Worm (Caenorhabditis elegans) whole organism, L1 larva: ENCODE data around the gene mpz-5.

ENCODE experiments used
- C34B4.2 ChIP-seq: sonication (generic microtip); optimal IDR thresholded peaks from 2 replicates; lab custom pipeline; 2017; ENCODE audit warnings: mild to moderate bottlenecking, missing genetic modification characterization, missing compliant biosample characterization
- alr-1 ChIP-seq: fragments of 200-800 bp; sonication (Bioruptor generic); optimal IDR thresholded peaks from 2 replicates; lab custom pipeline; 2018; ENCODE audit warnings: borderline replicate concordance, mild to moderate bottlenecking, missing genetic modification characterization, missing compliant biosample characterization
- ama-1 ChIP-seq: fragments of 150-350 bp; optimal IDR thresholded peaks from 2 replicates; lab custom pipeline; 2014
- blmp-1 ChIP-seq: fragments of 150-350 bp; optimal IDR thresholded peaks from 2 replicates; lab custom pipeline; 2014; ENCODE audit warnings: missing biosample characterization, missing genetic modification characterization
- ceh-8 ChIP-seq: fragments of 200-800 bp; sonication (Bioruptor generic); optimal IDR thresholded peaks from 2 replicates; lab custom pipeline; 2018; ENCODE audit warnings: mild to moderate bottlenecking, missing genetic modification characterization, moderate library complexity, missing compliant biosample characterization
- ces-1 ChIP-seq: fragments of 150-350 bp; optimal IDR thresholded peaks from 2 replicates; lab custom pipeline; 2014; ENCODE audit warnings: missing biosample characterization, missing genetic modification reagents, missing genetic modification characterization
- efl-1 ChIP-seq, 4 experiments: fragments of 150-350 bp; optimal IDR thresholded peaks in 3 of 4; peaks in 1 of 4; 1 replicate in 1 of 4; 2 replicates in 3 of 4; lab custom pipeline; 2014; ENCODE audit warnings: missing biosample characterization in 2 of 4, missing genetic modification characterization in 2 of 4, missing genetic modification reagents in 2 of 4
- egl-13 ChIP-seq: sonication (generic microtip); optimal IDR thresholded peaks from 2 replicates; lab custom pipeline; 2016; ENCODE audit warnings: missing genotype, missing genetic modification reagents, missing genetic modification characterization, missing compliant biosample characterization
- egl-27 ChIP-seq, 2 experiments: fragments of 150-350 bp in 1 of 2; sonication (generic microtip); optimal IDR thresholded peaks; 3 replicates each; lab custom pipeline; 2017 to 2018; ENCODE audit warnings: missing biosample characterization in 2 of 2, missing genetic modification characterization in 2 of 2, missing genetic modification reagents in 2 of 2
- elt-2 ChIP-seq: sonication (generic microtip); optimal IDR thresholded peaks from 2 replicates; lab custom pipeline; 2016; ENCODE audit warnings: missing genetic modification characterization, mild to moderate bottlenecking, inconsistent platforms, missing compliant biosample characterization, missing genetic modification reagents
- elt-3 ChIP-seq, 6 experiments: fragments of 150-350 bp in 1 of 6; sonication (generic microtip); optimal IDR thresholded peaks; 2 replicates each; lab custom pipeline; 2017 to 2018; ENCODE audit warnings: missing biosample characterization in 6 of 6, missing genetic modification characterization in 6 of 6, inconsistent platforms in 1 of 6
- ets-5 ChIP-seq: fragments of 200-800 bp; sonication (Bioruptor generic); IDR thresholded peaks from 2 replicates; pipeline ENCODE4 v1.3.6; 2022; ENCODE audit warnings: missing genetic modification characterization, missing compliant biosample characterization
- fkh-10 ChIP-seq: sonication (generic microtip); optimal IDR thresholded peaks from 2 replicates; lab custom pipeline; 2017; ENCODE audit warnings: missing biosample characterization, missing genetic modification reagents, missing genetic modification characterization
- fkh-4 ChIP-seq: sonication (generic microtip); optimal IDR thresholded peaks from 2 replicates; lab custom pipeline; 2016; ENCODE audit warnings: missing compliant biosample characterization, missing genetic modification characterization, borderline replicate concordance
- fkh-8 ChIP-seq: sonication (generic microtip); optimal IDR thresholded peaks from 2 replicates; lab custom pipeline; 2016; ENCODE audit warnings: mild to moderate bottlenecking, missing genetic modification characterization, missing compliant biosample characterization
- fos-1 ChIP-seq: fragments of 150-350 bp; optimal IDR thresholded peaks from 2 replicates; lab custom pipeline; 2014; ENCODE audit warnings: missing biosample characterization, missing genetic modification characterization
- hlh-4 ChIP-seq: sonication (generic microtip); optimal IDR thresholded peaks from 2 replicates; lab custom pipeline; 2016; ENCODE audit warnings: mild to moderate bottlenecking, missing genetic modification characterization, missing compliant biosample characterization
- hpl-2 ChIP-seq: fragments of 150-350 bp; optimal IDR thresholded peaks from 2 replicates; lab custom pipeline; 2014; ENCODE audit warnings: missing biosample characterization, missing genetic modification reagents, missing genetic modification characterization
- irx-1 ChIP-seq: sonication (generic microtip); optimal IDR thresholded peaks from 2 replicates; lab custom pipeline; 2016; ENCODE audit warnings: missing genetic modification characterization, missing compliant biosample characterization
- isw-1 ChIP-seq: fragments of 200-800 bp; sonication (Bioruptor generic); IDR thresholded peaks from 2 replicates; pipeline ENCODE4 v1.3.6; 2022; ENCODE audit warnings: missing genetic modification characterization, missing compliant biosample characterization
- jun-1 ChIP-seq: fragments of 150-350 bp; optimal IDR thresholded peaks from 2 replicates; lab custom pipeline; 2014; ENCODE audit warnings: missing biosample characterization, missing genetic modification reagents, missing genetic modification characterization
- lin-13 ChIP-seq: fragments of 150-350 bp; optimal IDR thresholded peaks from 2 replicates; lab custom pipeline; 2014; ENCODE audit warnings: missing biosample characterization, missing genetic modification reagents, missing genetic modification characterization
- lin-39 ChIP-seq: fragments of 150-350 bp; optimal IDR thresholded peaks from 2 replicates; lab custom pipeline; 2014; ENCODE audit warnings: missing biosample characterization, missing genetic modification reagents, missing genetic modification characterization
- mab-9 ChIP-seq: fragments of 200-800 bp; sonication (Bioruptor generic); IDR thresholded peaks from 2 replicates; pipeline ENCODE4 v1.3.6; 2022; ENCODE audit warnings: missing genetic modification reagents, missing genetic modification characterization, missing compliant biosample characterization
- mef-2 ChIP-seq: fragments of 150-350 bp; optimal IDR thresholded peaks from 2 replicates; lab custom pipeline; 2014; ENCODE audit warnings: missing biosample characterization, missing genetic modification characterization
- nhr-11 ChIP-seq: fragments of 150-350 bp; optimal IDR thresholded peaks from 2 replicates; lab custom pipeline; 2014; ENCODE audit warnings: missing biosample characterization, missing genetic modification characterization
- nhr-12 ChIP-seq: sonication (generic microtip); optimal IDR thresholded peaks from 2 replicates; lab custom pipeline; 2017; ENCODE audit warnings: missing biosample characterization, missing genetic modification characterization
- nhr-19 ChIP-seq: fragments of 200-800 bp; sonication (Bioruptor generic); conservative IDR thresholded peaks from 2 replicates; pipeline ENCODE4 v1.3.6; 2022; ENCODE audit warnings: missing genetic modification characterization, missing compliant biosample characterization
- nhr-20 ChIP-seq: sonication (generic microtip); optimal IDR thresholded peaks from 2 replicates; lab custom pipeline; 2016; ENCODE audit warnings: mild to moderate bottlenecking, missing genetic modification characterization, missing compliant biosample characterization
- nhr-237 ChIP-seq: fragments of 150-350 bp; optimal IDR thresholded peaks from 2 replicates; lab custom pipeline; 2014; ENCODE audit warnings: missing biosample characterization, missing genetic modification characterization
- nhr-28 ChIP-seq: fragments of 150-350 bp; optimal IDR thresholded peaks from 2 replicates; lab custom pipeline; 2014; ENCODE audit warnings: missing biosample characterization, missing genetic modification characterization
- nhr-71 ChIP-seq: sonication (generic microtip); optimal IDR thresholded peaks from 2 replicates; lab custom pipeline; 2016; ENCODE audit warnings: mild to moderate bottlenecking, missing genetic modification characterization, moderate library complexity, missing compliant biosample characterization
- nhr-76 ChIP-seq: sonication (generic microtip); optimal IDR thresholded peaks from 2 replicates; lab custom pipeline; 2017; ENCODE audit warnings: missing biosample characterization, missing genetic modification characterization
- nhr-90 ChIP-seq: sonication (generic microtip); optimal IDR thresholded peaks from 2 replicates; lab custom pipeline; 2016; ENCODE audit warnings: mild to moderate bottlenecking, missing genetic modification characterization, missing compliant biosample characterization; ENCODE audit not compliant: poor library complexity
- pag-3 ChIP-seq: sonication (generic microtip); optimal IDR thresholded peaks from 2 replicates; lab custom pipeline; 2017; ENCODE audit warnings: missing genetic modification characterization, mild to moderate bottlenecking, missing compliant biosample characterization, antibody characterized with exemption, borderline replicate concordance; ENCODE audit not compliant: insufficient read depth
- pax-3 ChIP-seq: fragments of 200-800 bp; sonication (Bioruptor generic); optimal IDR thresholded peaks from 2 replicates; lab custom pipeline; 2018; ENCODE audit warnings: mild to moderate bottlenecking, missing genetic modification characterization, moderate library complexity, missing compliant biosample characterization
- skn-1 ChIP-seq: fragments of 150-350 bp; optimal IDR thresholded peaks from 2 replicates; lab custom pipeline; 2014; ENCODE audit warnings: missing biosample characterization, missing genetic modification characterization
- snpc-4 ChIP-seq: fragments of 150-350 bp; optimal IDR thresholded peaks from 2 replicates; lab custom pipeline; 2014; ENCODE audit warnings: missing biosample characterization, missing genetic modification characterization
- snu-23 ChIP-seq: sonication (generic microtip); optimal IDR thresholded peaks from 2 replicates; lab custom pipeline; 2016; ENCODE audit warnings: missing genetic modification characterization, missing compliant biosample characterization
- sox-4 ChIP-seq: sonication (generic microtip); optimal IDR thresholded peaks from 2 replicates; lab custom pipeline; 2016; ENCODE audit warnings: missing genetic modification characterization, missing compliant biosample characterization
- sptf-1 ChIP-seq: fragments of 150-350 bp; optimal IDR thresholded peaks from 2 replicates; lab custom pipeline; 2014; ENCODE audit warnings: missing biosample characterization, missing genetic modification characterization
- tbx-2 ChIP-seq: sonication (generic microtip); optimal IDR thresholded peaks from 2 replicates; lab custom pipeline; 2016; ENCODE audit warnings: missing genetic modification characterization, missing compliant biosample characterization
- unc-130 ChIP-seq: fragments of 150-350 bp; optimal IDR thresholded peaks from 2 replicates; lab custom pipeline; 2017; ENCODE audit warnings: missing biosample characterization, missing genetic modification characterization, inconsistent platforms
- unc-62 ChIP-seq: fragments of 150-350 bp; optimal IDR thresholded peaks from 2 replicates; lab custom pipeline; 2014; ENCODE audit warnings: missing biosample characterization, missing genetic modification reagents, missing genetic modification characterization
- unc-86 ChIP-seq: sonication (generic microtip); optimal IDR thresholded peaks from 2 replicates; lab custom pipeline; 2016; ENCODE audit warnings: missing genetic modification characterization, missing compliant biosample characterization
- unc-98 ChIP-seq: fragments of 200-800 bp; sonication (Bioruptor generic); IDR thresholded peaks from 2 replicates; pipeline ENCODE4 v1.3.6; 2022; ENCODE audit warnings: missing genetic modification characterization, missing compliant biosample characterization
- vab-15 ChIP-seq: sonication (generic microtip); optimal IDR thresholded peaks from 2 replicates; lab custom pipeline; 2017; ENCODE audit warnings: missing genotype, mild to moderate bottlenecking, missing genetic modification characterization, missing compliant biosample characterization
- zip-4 ChIP-seq: fragments of 200-800 bp; sonication (Bioruptor generic); optimal IDR thresholded peaks from 2 replicates; lab custom pipeline; 2018; ENCODE audit warnings: mild to moderate bottlenecking, missing genetic modification characterization, moderate library complexity, missing compliant biosample characterization
- ztf-11 ChIP-seq, 2 experiments: sonication (generic microtip); optimal IDR thresholded peaks; 2 replicates each; lab custom pipeline; 2016 to 2017; ENCODE audit warnings: missing genetic modification characterization in 2 of 2, missing biosample characterization in 1 of 2, missing compliant biosample characterization in 1 of 2
- ztf-4 ChIP-seq: fragments of 150-350 bp; optimal IDR thresholded peaks from 2 replicates; lab custom pipeline; 2014; ENCODE audit warnings: missing biosample characterization, missing genetic modification characterization

The mpz-5 gene

DNA sequence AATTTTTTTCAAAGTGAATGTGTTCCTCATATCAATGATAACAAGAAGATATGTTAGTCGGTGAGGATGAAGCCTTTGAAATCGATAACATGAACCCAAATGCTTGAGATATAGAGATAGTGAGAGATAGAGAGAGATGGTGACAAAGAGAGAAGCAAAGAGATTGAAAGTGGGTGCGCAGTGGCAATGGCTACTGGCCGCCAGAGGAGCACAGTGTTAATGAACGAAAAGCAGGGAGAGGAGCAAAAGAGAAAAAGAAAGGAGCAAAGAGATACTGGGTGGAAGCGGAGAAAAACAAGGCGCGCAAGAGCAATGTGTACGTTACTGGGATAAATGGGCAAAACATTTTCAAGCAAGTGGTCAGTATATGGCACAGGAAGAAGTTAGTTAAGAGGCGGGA lies 29.0 kb downstream of the mpz-5 start (continued):
- TF ChIP-seq nhr-28 (tag; lab: Kevin White, UChicago) (no peak), ztf-4 (no peak), alr-1 (no peak), nhr-20 (tag; lab: Kevin White, UChicago) (no peak), mab-9 (GFP tag; lab: Robert Waterston, UW) (no peak), ets-5 (GFP tag; lab: Robert Waterston, UW) (no peak), elt-3 (tag; optimal IDR thresholded peaks at IDR 0.05; lab: Kevin White, UChicago) (no peak), nhr-71 (tag; lab: Kevin White, UChicago) (peak; percentile 56), egl-27 (tag; optimal IDR thresholded peaks at IDR 0.05; lab: Kevin White, UChicago) (no peak), C34B4.2 (no peak), unc-98 (GFP tag; lab: Robert Waterston, UW) (no peak), blmp-1 (tag; lab: Kevin White, UChicago) (no peak), irx-1 (tag; lab: Kevin White, UChicago) (no peak), fkh-4 (tag; lab: Kevin White, UChicago) (no peak), hlh-4 (tag; lab: Kevin White, UChicago) (no peak), lin-13 (no peak), nhr-76 (tag; lab: Kevin White, UChicago) (no peak), isw-1 (GFP tag; lab: Robert Waterston, UW) (no peak), unc-62 (no peak), vab-15 (tag; lab: Kevin White, UChicago) (no peak), unc-86 (no peak), nhr-237 (tag; lab: Kevin White, UChicago) (no peak), mef-2 (tag; lab: Kevin White, UChicago) (no peak), sptf-1 (tag; lab: Kevin White, UChicago) (no peak), lin-39 (tag; lab: Kevin White, UChicago) (no peak), fkh-10 (peak; percentile 15), nhr-12 (no peak), pax-3 (tag; lab: Kevin White, UChicago) (no peak), efl-1 (optimal IDR thresholded peaks at IDR 0.05; lab: Kevin White, UChicago) (peak in 1 of 2 experiments; percentile 41), efl-1 (GFP tag; optimal IDR thresholded peaks at IDR 0.05 in 1 of 2; lab: Kevin White, UChicago) (no peak), nhr-19 (GFP tag; lab: Robert Waterston, UW) (no peak)

DNA sequence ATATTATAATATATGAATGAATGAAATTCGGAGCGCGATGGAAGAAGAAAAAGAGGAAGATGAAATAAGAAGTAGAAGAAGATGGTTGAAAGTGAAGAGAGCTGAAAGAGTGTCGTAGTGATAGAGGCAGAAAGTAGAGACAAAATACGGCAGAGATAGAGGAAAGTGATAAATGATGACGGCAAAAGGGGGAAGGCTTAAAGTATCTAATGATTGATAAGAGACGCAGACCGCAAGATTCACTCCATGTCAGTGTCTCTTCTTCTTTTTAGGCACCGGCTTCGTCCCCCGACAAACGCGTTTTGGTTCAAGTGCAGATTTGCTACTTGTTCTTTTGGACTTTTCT lies 31.3 kb downstream of the mpz-5 start:
- TF ChIP-seq sox-4 (tag; lab: Kevin White, UChicago) = peak; percentile 32
- TF ChIP-seq jun-1 = peak; percentile 87
- TF ChIP-seq fkh-8 = peak; percentile 88
- no peak for TF ChIP-seq irx-1 (tag; lab: Kevin White, UChicago)
- no peak for TF ChIP-seq fkh-10
- no peak for TF ChIP-seq C34B4.2
- no peak for TF ChIP-seq nhr-237 (tag; lab: Kevin White, UChicago)
- TF ChIP-seq unc-86 = no peak
- TF ChIP-seq lin-13 = peak; percentile 8
- TF ChIP-seq pag-3 (tag; lab: Kevin White, UChicago) = no peak
- TF ChIP-seq elt-2 (tag; lab: Kevin White, UChicago) = peak; percentile 91
- no peak for TF ChIP-seq ztf-11 (tag; optimal IDR thresholded peaks at IDR 0.05; lab: Kevin White, UChicago)
- TF ChIP-seq alr-1 = no peak
- TF ChIP-seq egl-13 (tag; lab: Kevin White, UChicago) = peak; percentile 75
- TF ChIP-seq hpl-2 (GFP tag; lab: Kevin White, UChicago) = peak; percentile 15
- TF ChIP-seq skn-1 = peak; percentile 51
- no peak for TF ChIP-seq vab-15 (tag; lab: Kevin White, UChicago)
- peak; percentile 78 for TF ChIP-seq pax-3 (tag; lab: Kevin White, UChicago)
- no peak for TF ChIP-seq nhr-12
- peak; percentile 63 for TF ChIP-seq fos-1 (tag; lab: Kevin White, UChicago)
- TF ChIP-seq ceh-8 (GFP tag; lab: Kevin White, UChicago) = no peak
- no peak for TF ChIP-seq snpc-4 (tag; lab: Kevin White, UChicago)
- peak; percentile 9 for TF ChIP-seq tbx-2 (tag; lab: Kevin White, UChicago)
- TF ChIP-seq ces-1 = no peak
- TF ChIP-seq unc-130 = no peak
- peak; percentile 47 for TF ChIP-seq snu-23
- no peak for TF ChIP-seq fkh-4 (tag; lab: Kevin White, UChicago)
- TF ChIP-seq ets-5 (GFP tag; lab: Robert Waterston, UW) = no peak
- TF ChIP-seq nhr-90 = peak; percentile 58
- TF ChIP-seq zip-4 (GFP tag; lab: Kevin White, UChicago) = no peak
- TF ChIP-seq ama-1 = no peak
- TF ChIP-seq nhr-11 = peak; percentile 41
- TF ChIP-seq hlh-4 (tag; lab: Kevin White, UChicago) = no peak
